Worm (Caenorhabditis elegans): Measurements from ENCODE around the gene srab-18.

DNA sequence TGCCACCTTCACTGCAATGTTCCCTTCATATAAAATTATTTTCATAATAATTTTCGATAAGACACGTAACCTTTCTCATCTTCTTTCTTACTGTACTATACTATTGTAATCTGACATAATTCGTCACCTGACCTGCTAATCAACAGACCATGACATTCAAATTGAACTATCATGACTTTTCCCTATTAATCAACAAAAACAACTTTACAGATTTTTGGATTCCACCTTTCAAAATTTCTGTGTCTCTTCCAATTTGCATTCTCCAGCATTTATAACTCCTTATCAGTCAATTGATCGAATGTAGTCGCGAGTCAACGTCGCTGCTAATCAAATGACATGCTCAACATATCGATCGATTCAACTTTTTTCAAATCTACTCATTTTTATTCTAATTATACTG lies 18.4 kb upstream of the srab-18 start, which contains the start of gene fshr-1:
- TF ChIP-seq unc-130 (tag; optimal IDR thresholded peaks at IDR 0.05) (no peak), nhr-12 (tag; optimal IDR thresholded peaks at IDR 0.05) (no peak), unc-62 (GFP tag; optimal IDR thresholded peaks at IDR 0.05) (no peak), aha-1 (tag; optimal IDR thresholded peaks at IDR 0.05) (no peak), tlp-1 (tag; optimal IDR thresholded peaks at IDR 0.05) (no peak), lin-13 (GFP tag; optimal IDR thresholded peaks at IDR 0.05) (no peak), zag-1 (tag; optimal IDR thresholded peaks at IDR 0.05) (no peak), lin-39 (tag; optimal IDR thresholded peaks at IDR 0.05) (no peak)
